Worm (Caenorhabditis elegans): ENCODE data around the gene tsct-1.

- TF ChIP-seq elt-3 (tag; optimal IDR thresholded peaks at IDR 0.05) = no peak
- TF ChIP-seq nhr-237 (tag; optimal IDR thresholded peaks at IDR 0.05) = no peak
These were observed 44.6 kb downstream of the tsct-1 start for ce11 chrX:12478465-12478864.

All from whole organism, mixed stage, embryonic.